Worm (Caenorhabditis elegans) whole organism, L1 larva: Measurements from ENCODE around the gene C06E4.8.

Experiments
- aly-2 ChIP-seq: fragments of 150-350 bp; optimal IDR thresholded peaks from 2 replicates; lab custom pipeline; 2014; ENCODE audit warnings: missing biosample characterization, missing genetic modification characterization
- ceh-88 ChIP-seq: fragments of 200-800 bp; sonication (Bioruptor generic); IDR thresholded peaks from 2 replicates; pipeline ENCODE4 v1.3.6; 2022; ENCODE audit warnings: missing genetic modification characterization, missing compliant biosample characterization
- ets-5 ChIP-seq: fragments of 200-800 bp; sonication (Bioruptor generic); IDR thresholded peaks from 2 replicates; pipeline ENCODE4 v1.3.6; 2022; ENCODE audit warnings: missing genetic modification characterization, missing compliant biosample characterization
- fos-1 ChIP-seq: fragments of 150-350 bp; optimal IDR thresholded peaks from 2 replicates; lab custom pipeline; 2014; ENCODE audit warnings: missing biosample characterization, missing genetic modification characterization
- grh-1 ChIP-seq: fragments of 200-800 bp; sonication (Bioruptor generic); IDR thresholded peaks from 2 replicates; pipeline ENCODE4 v1.3.6; 2022; ENCODE audit warnings: missing genetic modification reagents, missing genetic modification characterization, missing compliant biosample characterization
- isw-1 ChIP-seq: fragments of 200-800 bp; sonication (Bioruptor generic); IDR thresholded peaks from 2 replicates; pipeline ENCODE4 v1.3.6; 2022; ENCODE audit warnings: missing genetic modification characterization, missing compliant biosample characterization
- lin-13 ChIP-seq: fragments of 150-350 bp; optimal IDR thresholded peaks from 2 replicates; lab custom pipeline; 2014; ENCODE audit warnings: missing biosample characterization, missing genetic modification reagents, missing genetic modification characterization
- lsy-2 ChIP-seq, 2 experiments: fragments of 150-350 bp; optimal IDR thresholded peaks; 2 replicates each; lab custom pipeline; 2014; ENCODE audit warnings: missing biosample characterization in 2 of 2, missing genetic modification characterization in 2 of 2
- nhr-11 ChIP-seq: fragments of 150-350 bp; optimal IDR thresholded peaks from 2 replicates; lab custom pipeline; 2014; ENCODE audit warnings: missing biosample characterization, missing genetic modification characterization
- snpc-4 ChIP-seq: fragments of 150-350 bp; optimal IDR thresholded peaks from 2 replicates; lab custom pipeline; 2014; ENCODE audit warnings: missing biosample characterization, missing genetic modification characterization
- sptf-1 ChIP-seq: fragments of 150-350 bp; optimal IDR thresholded peaks from 2 replicates; lab custom pipeline; 2014; ENCODE audit warnings: missing biosample characterization, missing genetic modification characterization
- unc-30 ChIP-seq: sonication (generic microtip); optimal IDR thresholded peaks from 2 replicates; lab custom pipeline; 2017; ENCODE audit warnings: missing biosample characterization, missing genetic modification characterization
- unc-62 ChIP-seq: fragments of 150-350 bp; optimal IDR thresholded peaks from 2 replicates; lab custom pipeline; 2014; ENCODE audit warnings: missing biosample characterization, missing genetic modification reagents, missing genetic modification characterization
- ztf-4 ChIP-seq: fragments of 150-350 bp; optimal IDR thresholded peaks from 2 replicates; lab custom pipeline; 2014; ENCODE audit warnings: missing biosample characterization, missing genetic modification characterization

DNA sequence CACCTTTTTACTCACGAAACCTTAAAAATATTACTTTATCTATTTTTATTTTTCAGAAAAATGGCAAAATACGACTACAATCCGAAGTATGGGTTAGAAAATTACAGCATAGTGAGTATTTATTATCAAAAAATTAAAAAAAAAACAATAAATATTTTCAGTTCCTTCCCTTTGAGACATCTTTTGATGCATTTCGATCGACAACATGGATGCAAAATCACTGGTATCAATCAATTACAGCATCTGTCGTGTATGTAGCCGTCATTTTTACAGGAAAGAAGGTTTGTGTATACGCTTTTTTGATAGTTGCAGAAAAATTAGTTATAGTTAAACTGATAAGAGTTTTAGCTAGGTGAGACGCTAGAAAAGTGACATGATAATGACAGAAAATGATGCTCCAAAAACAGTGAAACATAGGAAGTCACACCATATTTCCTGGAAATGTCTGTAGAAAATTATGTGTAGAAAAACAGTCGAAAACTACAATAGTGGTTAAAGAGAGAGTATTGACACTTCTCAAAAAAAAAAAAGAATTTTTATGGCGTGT, 47.9 kb downstream of the C06E4.8 start, which contains the start of gene elo-3:
- TF ChIP-seq unc-62 (GFP tag; lab: Kevin White, UChicago) (no peak), sptf-1 (no peak), nhr-11 (tag; lab: Kevin White, UChicago) (no peak), fos-1 (tag; lab: Kevin White, UChicago) (no peak), ceh-88 (no peak), lin-13 (GFP tag; lab: Kevin White, UChicago) (no peak), unc-30 (tag; lab: Kevin White, UChicago) (no peak), lsy-2 (tag; optimal IDR thresholded peaks at IDR 0.05; lab: Kevin White, UChicago) (no peak), ets-5 (no peak), grh-1 (no peak), snpc-4 (tag; lab: Kevin White, UChicago) (no peak), isw-1 (GFP tag; lab: Robert Waterston, UW) (no peak), aly-2 (tag; lab: Kevin White, UChicago) (no peak), ztf-4 (tag; lab: Kevin White, UChicago) (no peak)
